Worm (Caenorhabditis elegans): Measurements from ENCODE around the gene mdt-27.

DNA sequence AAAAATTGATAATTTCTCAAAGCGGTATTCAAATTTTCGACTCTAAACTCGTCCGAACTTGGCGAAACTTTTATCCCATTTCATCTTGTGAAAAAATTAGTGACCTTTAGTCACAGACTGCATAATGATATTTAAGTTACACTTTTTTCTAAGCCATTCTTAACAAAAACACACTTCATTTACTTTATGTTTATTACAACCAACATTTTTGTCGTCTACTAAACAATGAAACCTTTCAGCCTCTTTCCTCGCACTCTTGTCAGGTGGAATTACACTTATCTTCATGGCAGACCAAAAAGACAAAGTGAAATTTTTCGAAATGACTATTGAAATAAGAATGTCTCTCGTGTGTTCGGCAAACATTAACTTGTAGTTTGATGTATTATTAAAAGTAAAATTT lies 49.6 kb downstream of the mdt-27 start:
- TF ChIP-seq tbx-37 (GFP tag; conservative IDR thresholded peaks at IDR 0.05) = no peak
- TF ChIP-seq ama-1 (optimal IDR thresholded peaks at IDR 0.05) = no peak
- no peak for TF ChIP-seq B0310.2 (tag; optimal IDR thresholded peaks at IDR 0.05)
- TF ChIP-seq aly-1 (tag; optimal IDR thresholded peaks at IDR 0.05) = no peak
- no peak for TF ChIP-seq ceh-36 (tag; optimal IDR thresholded peaks at IDR 0.05)
